Worm (Caenorhabditis elegans) whole organism, L4 larva: ENCODE data around the gene T05A8.11.

Source experiments
- D1046.2 ChIP-seq: fragments of 200-800 bp; sonication (Bioruptor generic); IDR thresholded peaks from 2 replicates; pipeline ENCODE4 v1.3.6; 2022; ENCODE audit warnings: missing genetic modification characterization, missing compliant biosample characterization
- F10B5.3 ChIP-seq: sonication (generic microtip); optimal IDR thresholded peaks from 2 replicates; lab custom pipeline; 2016; ENCODE audit warnings: mild to moderate bottlenecking, missing genetic modification characterization, missing compliant biosample characterization
- R02D3.7 ChIP-seq: fragments of 150-350 bp; sonication (generic microtip); optimal IDR thresholded peaks from 3 replicates; lab custom pipeline; 2014; ENCODE audit warnings: missing biosample characterization, missing genetic modification characterization
- T20F7.1 ChIP-seq: fragments of 200-800 bp; sonication (Bioruptor generic); optimal IDR thresholded peaks from 2 replicates; lab custom pipeline; 2018; ENCODE audit warnings: mild to moderate bottlenecking, missing genetic modification characterization, missing compliant biosample characterization
- Y105C5A.15 ChIP-seq: fragments of 200-800 bp; sonication (Bioruptor generic); IDR thresholded peaks from 2 replicates; pipeline ENCODE4 v1.3.6; 2022; ENCODE audit warnings: missing genetic modification characterization, missing compliant biosample characterization
- Y75B8A.6 ChIP-seq: fragments of 200-800 bp; sonication (Bioruptor generic); IDR thresholded peaks from 2 replicates; pipeline ENCODE4 v1.3.6; 2022; ENCODE audit warnings: missing genetic modification reagents, missing genetic modification characterization, missing compliant biosample characterization
- ZK337.2 ChIP-seq: fragments of 200-800 bp; sonication (Bioruptor generic); IDR thresholded peaks from 2 replicates; pipeline ENCODE4 v1.3.6; 2022; ENCODE audit warnings: missing genetic modification reagents, missing genetic modification characterization, missing compliant biosample characterization
- attf-4 ChIP-seq: sonication (generic microtip); optimal IDR thresholded peaks from 3 replicates; lab custom pipeline; 2017; ENCODE audit warnings: missing biosample characterization, missing genetic modification characterization
- ceh-62 ChIP-seq: sonication (generic microtip); optimal IDR thresholded peaks from 2 replicates; lab custom pipeline; 2017; ENCODE audit warnings: missing biosample characterization, missing genetic modification characterization
- daf-16 ChIP-seq, 3 experiments: sonication (generic microtip); optimal IDR thresholded peaks; 2 replicates each; lab custom pipeline; 2016 to 2017; ENCODE audit warnings: missing genetic modification characterization in 3 of 3, missing genetic modification reagents in 3 of 3, mild to moderate bottlenecking in 2 of 3, missing compliant biosample characterization in 2 of 3, missing biosample characterization in 1 of 3, moderate library complexity in 1 of 3
- dmd-6 ChIP-seq: fragments of 200-800 bp; sonication (Bioruptor generic); IDR thresholded peaks from 2 replicates; pipeline ENCODE4 v1.3.6; 2022; ENCODE audit warnings: missing genetic modification reagents, missing genetic modification characterization, missing compliant biosample characterization
- egl-43 ChIP-seq: fragments of 200-800 bp; sonication (Bioruptor generic); IDR thresholded peaks from 2 replicates; pipeline ENCODE4 v1.3.6; 2022; ENCODE audit warnings: missing genetic modification reagents, missing genetic modification characterization, missing compliant biosample characterization
- hlh-11 ChIP-seq: fragments of 200-800 bp; sonication (Bioruptor generic); optimal IDR thresholded peaks from 2 replicates; lab custom pipeline; 2018; ENCODE audit warnings: mild to moderate bottlenecking, missing genetic modification characterization, missing compliant biosample characterization
- lim-7 ChIP-seq: fragments of 200-800 bp; sonication (Bioruptor generic); IDR thresholded peaks from 2 replicates; pipeline ENCODE4 v1.3.6; 2022; ENCODE audit warnings: missing genetic modification characterization, missing compliant biosample characterization
- lin-13 ChIP-seq: fragments of 150-350 bp; optimal IDR thresholded peaks from 2 replicates; lab custom pipeline; 2014; ENCODE audit warnings: missing biosample characterization, missing genetic modification reagents, missing genetic modification characterization
- lin-29 ChIP-seq: fragments of 200-800 bp; sonication (Bioruptor generic); IDR thresholded peaks from 2 replicates; pipeline ENCODE4 v1.3.6; 2022; ENCODE audit warnings: missing genetic modification reagents, missing genetic modification characterization, missing compliant biosample characterization
- lsy-2 ChIP-seq, 2 experiments: fragments of 150-350 bp in 1 of 2; sonication (generic microtip) in 1 of 2; optimal IDR thresholded peaks; 2 replicates each; lab custom pipeline; 2014 to 2017; ENCODE audit warnings: missing biosample characterization in 2 of 2, missing genetic modification characterization in 2 of 2
- madf-9 ChIP-seq: fragments of 200-800 bp; sonication (Bioruptor generic); conservative IDR thresholded peaks from 2 replicates; pipeline ENCODE4 v1.3.6; 2022; ENCODE audit warnings: missing genetic modification reagents, missing genetic modification characterization, missing compliant biosample characterization
- mdt-29 ChIP-seq: fragments of 200-800 bp; sonication (Bioruptor generic); IDR thresholded peaks from 2 replicates; pipeline ENCODE4 v1.3.6; 2022; ENCODE audit warnings: missing genetic modification reagents, missing genetic modification characterization, missing compliant biosample characterization
- mxl-2 ChIP-seq: fragments of 200-800 bp; sonication (Bioruptor generic); conservative IDR thresholded peaks from 2 replicates; pipeline ENCODE4 v1.3.6; 2022; ENCODE audit warnings: missing genetic modification reagents, missing genetic modification characterization, missing compliant biosample characterization
- mxl-3 ChIP-seq: fragments of 200-800 bp; sonication (Bioruptor generic); optimal IDR thresholded peaks from 2 replicates; lab custom pipeline; 2018; ENCODE audit warnings: mild to moderate bottlenecking, missing genetic modification characterization, missing compliant biosample characterization
- nhr-11 ChIP-seq: fragments of 150-350 bp; optimal IDR thresholded peaks from 2 replicates; lab custom pipeline; 2014; ENCODE audit warnings: missing biosample characterization, missing genetic modification characterization
- nhr-25 ChIP-seq: sonication (generic microtip); optimal IDR thresholded peaks from 2 replicates; lab custom pipeline; 2017; ENCODE audit warnings: missing genetic modification characterization, mild to moderate bottlenecking, missing compliant biosample characterization, antibody characterized with exemption, moderate library complexity, borderline replicate concordance; ENCODE audit not compliant: insufficient read depth
- nhr-28 ChIP-seq: fragments of 150-350 bp; optimal IDR thresholded peaks from 2 replicates; lab custom pipeline; 2014; ENCODE audit warnings: missing biosample characterization, missing genetic modification characterization
- nhr-42 ChIP-seq: fragments of 200-800 bp; sonication (Bioruptor generic); IDR thresholded peaks from 2 replicates; pipeline ENCODE4 v1.3.6; 2022; ENCODE audit warnings: missing genetic modification characterization, missing compliant biosample characterization
- nhr-76 ChIP-seq: fragments of 150-350 bp; optimal IDR thresholded peaks from 2 replicates; lab custom pipeline; 2014; ENCODE audit warnings: missing biosample characterization, missing genetic modification characterization
- saeg-2 ChIP-seq: fragments of 200-800 bp; sonication (Bioruptor generic); IDR thresholded peaks from 2 replicates; pipeline ENCODE4 v1.3.6; 2022; ENCODE audit warnings: missing genetic modification reagents, missing genetic modification characterization, missing compliant biosample characterization
- sdz-12 ChIP-seq: fragments of 200-800 bp; sonication (Bioruptor generic); optimal IDR thresholded peaks from 2 replicates; lab custom pipeline; 2018; ENCODE audit warnings: mild to moderate bottlenecking, missing genetic modification characterization, missing compliant biosample characterization
- set-16 ChIP-seq: fragments of 200-800 bp; sonication (Bioruptor generic); IDR thresholded peaks from 2 replicates; pipeline ENCODE4 v1.3.6; 2022; ENCODE audit warnings: missing genetic modification reagents, missing genetic modification characterization, missing compliant biosample characterization
- snpc-4 ChIP-seq: fragments of 150-350 bp; optimal IDR thresholded peaks from 2 replicates; lab custom pipeline; 2014; ENCODE audit warnings: missing biosample characterization, missing genetic modification characterization
- spr-1 ChIP-seq: sonication (generic microtip); optimal IDR thresholded peaks from 2 replicates; lab custom pipeline; 2016; ENCODE audit warnings: mild to moderate bottlenecking, missing genetic modification characterization, missing compliant biosample characterization
- tra-1 ChIP-seq: fragments of 200-800 bp; sonication (Bioruptor generic); IDR thresholded peaks from 2 replicates; pipeline ENCODE4 v1.3.6; 2022; ENCODE audit warnings: missing genetic modification reagents, missing genetic modification characterization, missing compliant biosample characterization
- unc-130 ChIP-seq: sonication (generic microtip); optimal IDR thresholded peaks from 2 replicates; lab custom pipeline; 2016; ENCODE audit warnings: missing genetic modification reagents, missing genetic modification characterization, missing compliant biosample characterization
- unc-62 ChIP-seq, 3 experiments: fragments of 150-350 bp in 1 of 3; sonication (generic microtip); optimal IDR thresholded peaks in 2 of 3; peaks in 1 of 3; 1 replicate in 1 of 3; 2 replicates in 2 of 3; lab custom pipeline; 2014 to 2017; ENCODE audit warnings: missing biosample characterization in 3 of 3, missing genetic modification characterization in 3 of 3, missing genetic modification reagents in 3 of 3, missing genotype in 1 of 3

Gene T05A8.11

ce11 chrII:2725561-2725960 is at the start of gene T05A8.11, which contains the start of gene nep-2:
Gene T05A8.11, minus strand, starts transcription at chrII:2725661.
Gene nep-2, minus strand, starts transcription at chrII:2725752.
- TF ChIP-seq Y105C5A.15 (GFP tag; lab: Robert Waterston, UW) = no peak
- TF ChIP-seq set-16 = 0 out of 2 replicates have a peak, but pooled peaks have one; percentile 2

DNA sequence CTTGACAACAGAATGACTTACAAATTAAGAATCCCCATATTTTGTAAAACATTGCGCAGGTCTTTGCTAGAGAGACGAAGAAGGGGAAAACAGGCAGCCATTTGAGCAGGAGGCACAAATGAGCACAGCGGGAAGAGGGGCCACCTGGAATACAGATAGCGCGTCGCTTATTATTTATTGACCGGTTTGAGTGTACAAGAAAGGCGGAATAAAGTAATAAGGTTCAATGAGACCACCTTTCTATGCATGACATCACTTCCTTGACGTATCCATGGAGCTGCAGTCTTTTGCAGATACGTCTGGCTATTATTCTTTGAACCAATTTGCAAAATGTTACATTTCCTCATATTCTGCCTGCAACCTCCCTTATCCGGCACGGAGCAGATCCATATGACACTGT is 49.4 kb upstream of the T05A8.11 start, which contains the start of gene fbxb-111:
Gene fbxb-111 (minus strand): TSS at position 101 of the 400 bp plus-strand sequence.
- no peak for TF ChIP-seq attf-4 (tag; lab: Kevin White, UChicago)
- no peak for TF ChIP-seq nhr-25 (tag; lab: Kevin White, UChicago)
- TF ChIP-seq set-16 = no peak
- no peak for TF ChIP-seq unc-130
- TF ChIP-seq R02D3.7 = no peak
- TF ChIP-seq D1046.2 (GFP tag; lab: Robert Waterston, UW) = no peak

DNA sequence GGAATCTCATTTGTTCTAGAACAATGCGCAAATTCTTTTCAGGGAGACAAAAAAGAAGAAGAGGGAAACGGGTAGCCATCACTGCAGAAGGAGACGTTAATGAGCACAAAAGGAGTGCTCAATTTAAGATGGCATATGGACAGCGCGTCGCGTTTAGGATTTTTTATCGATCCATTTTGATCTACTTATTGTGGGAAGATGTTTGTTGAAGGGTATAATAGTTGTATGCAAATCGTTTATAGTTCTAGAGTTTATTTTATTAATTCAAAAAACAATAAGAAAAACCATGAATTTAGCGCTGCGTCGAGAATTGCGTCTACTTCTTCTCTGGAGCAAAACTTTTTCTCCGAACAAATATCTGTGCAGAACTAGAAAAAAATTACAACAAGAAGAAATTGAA is 48.1 kb upstream of the T05A8.11 start, which contains the start of gene sdz-9:
Gene sdz-9 (minus strand): TSS at position 101 of the 400 bp plus-strand sequence.
- TF ChIP-seq madf-9 (GFP tag; lab: Robert Waterston, UW) (no peak), unc-62 (GFP tag; optimal IDR thresholded peaks at IDR 0.05 in 1 of 2; lab: Kevin White, UChicago) (peak in 1 of 2 experiments; percentile 10), unc-62 (tag; optimal IDR thresholded peaks at IDR 0.05; lab: Kevin White, UChicago) (no peak)

- TF ChIP-seq mxl-3 (GFP tag; lab: Kevin White, UChicago) = no peak
- TF ChIP-seq lin-13 = no peak
Measured at ce11 chrII:2772166-2772565, 46.7 kb upstream of the T05A8.11 start, which contains the start of gene sdz-10. Gene sdz-10, minus strand, starts transcription at chrII:2772266.

DNA sequence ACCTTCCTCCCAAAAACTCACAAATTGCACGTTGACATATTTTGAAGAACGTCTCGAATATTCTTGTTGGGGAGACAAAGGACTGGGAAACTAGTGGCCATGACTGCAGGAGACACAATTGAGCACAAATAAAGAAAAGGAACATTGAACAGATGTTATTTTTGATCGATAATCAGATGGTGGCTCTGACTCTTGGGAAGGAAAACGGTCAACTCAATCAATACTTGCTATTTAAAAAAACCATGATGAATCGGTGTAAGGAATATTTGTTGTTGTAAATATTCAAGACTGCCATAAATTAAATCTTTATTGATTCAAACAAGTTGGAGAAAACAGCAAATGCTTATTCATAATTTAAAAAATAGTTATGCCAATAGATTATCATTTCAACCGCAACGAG is 45.3 kb upstream of the T05A8.11 start, which contains the start of gene fbxb-105:
Gene fbxb-105 (minus strand): TSS at position 101 of the 400 bp plus-strand sequence.
- TF ChIP-seq nhr-42 (GFP tag; lab: Robert Waterston, UW) = no peak
- TF ChIP-seq T20F7.1 (GFP tag; lab: Kevin White, UChicago) = no peak
- no peak for TF ChIP-seq F10B5.3 (tag; lab: Kevin White, UChicago)
- TF ChIP-seq snpc-4 = no peak
- TF ChIP-seq sdz-12 (GFP tag; lab: Kevin White, UChicago) = no peak
- no peak for TF ChIP-seq set-16
- no peak for TF ChIP-seq nhr-76 (tag; lab: Kevin White, UChicago)
- no peak for TF ChIP-seq lsy-2 (tag; optimal IDR thresholded peaks at IDR 0.05; lab: Kevin White, UChicago)
- no peak for TF ChIP-seq egl-43
- TF ChIP-seq mdt-29 (GFP tag; lab: Robert Waterston, UW) = no peak
- TF ChIP-seq mxl-2 (GFP tag; lab: Robert Waterston, UW) = no peak
- TF ChIP-seq dmd-6 (GFP tag; lab: Robert Waterston, UW) = no peak
- no peak for TF ChIP-seq saeg-2 (GFP tag; lab: Robert Waterston, UW)

ce11 chrII:2769021-2769420 is 43.6 kb upstream of the T05A8.11 start, which contains the start of gene F08D12.7:
Gene F08D12.7, minus strand, starts transcription at chrII:2769121.
- TF ChIP-seq daf-16 (GFP tag; optimal IDR thresholded peaks at IDR 0.05; lab: Kevin White, UChicago) = peak in 1 of 2 experiments; percentile 36
- no peak for TF ChIP-seq daf-16 (tag; optimal IDR thresholded peaks at IDR 0.05; lab: Kevin White, UChicago)
- no peak for TF ChIP-seq hlh-11 (tag; lab: Kevin White, UChicago)
- no peak for TF ChIP-seq tra-1 (GFP tag; lab: Robert Waterston, UW)

DNA sequence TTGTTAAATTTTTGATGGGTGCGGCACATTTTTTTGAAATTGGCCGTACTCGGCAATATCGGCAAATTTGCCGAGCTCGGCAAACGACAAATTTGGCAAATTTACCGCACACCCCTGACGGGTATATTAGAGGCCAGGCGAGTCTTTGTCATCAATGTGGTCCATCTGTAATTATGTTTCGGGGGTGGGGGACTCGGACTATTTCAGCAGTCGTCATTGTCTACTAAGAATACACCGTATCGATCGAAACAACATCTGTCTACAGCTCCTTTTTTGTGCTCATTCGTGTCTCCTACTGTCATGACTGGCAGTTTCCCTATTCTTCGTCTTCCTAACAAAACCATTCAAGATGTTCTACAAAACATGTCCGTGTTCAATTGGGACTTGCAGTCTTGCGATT is 40.9 kb upstream of the T05A8.11 start, which contains the start of gene F08D12.15:
Gene F08D12.15 (plus strand): TSS at position 301 of the 400 bp plus-strand sequence.
- TF ChIP-seq Y75B8A.6 (GFP tag; lab: Robert Waterston, UW) (no peak), dmd-6 (GFP tag; lab: Robert Waterston, UW) (no peak), mxl-3 (GFP tag; lab: Kevin White, UChicago) (no peak), nhr-11 (no peak), nhr-28 (no peak), ZK337.2 (GFP tag; lab: Robert Waterston, UW) (no peak), spr-1 (tag; lab: Kevin White, UChicago) (no peak), ceh-62 (no peak), D1046.2 (GFP tag; lab: Robert Waterston, UW) (no peak), snpc-4 (no peak), lin-29 (GFP tag; lab: Robert Waterston, UW) (no peak), lim-7 (no peak)
- TF ChIP-seq, all 104 proteins: peak for 0
